Fruit fly (Drosophila melanogaster): ENCODE results near the gene CG44475.

- TF ChIP-seq gcm (GFP tag; optimal IDR thresholded peaks at IDR 0.05) (peak; percentile 85), CG1529 (GFP tag; optimal IDR thresholded peaks at IDR 0.05) (peak; percentile 78), CG10654 (GFP tag; optimal IDR thresholded peaks at IDR 0.05) (peak; percentile 85), CG12219 (GFP tag; optimal IDR thresholded peaks at IDR 0.05) (peak; percentile 81), ap (GFP tag; IDR thresholded peaks at IDR 0.05) (peak; percentile 79)
These were observed 29.3 kb upstream of the CG44475 start for dm6 chr2L:15912008-15912900.

Measured in whole organism, embryonic.